Worm (Caenorhabditis elegans) whole organism, dauer: ENCODE results near the gene unc-25.

ENCODE experiments used
- unc-62 ChIP-seq: sonication (generic microtip); optimal IDR thresholded peaks from 2 replicates; lab custom pipeline; 2017; ENCODE audit warnings: missing biosample characterization, missing genetic modification reagents, missing genetic modification characterization

Gene unc-25

DNA sequence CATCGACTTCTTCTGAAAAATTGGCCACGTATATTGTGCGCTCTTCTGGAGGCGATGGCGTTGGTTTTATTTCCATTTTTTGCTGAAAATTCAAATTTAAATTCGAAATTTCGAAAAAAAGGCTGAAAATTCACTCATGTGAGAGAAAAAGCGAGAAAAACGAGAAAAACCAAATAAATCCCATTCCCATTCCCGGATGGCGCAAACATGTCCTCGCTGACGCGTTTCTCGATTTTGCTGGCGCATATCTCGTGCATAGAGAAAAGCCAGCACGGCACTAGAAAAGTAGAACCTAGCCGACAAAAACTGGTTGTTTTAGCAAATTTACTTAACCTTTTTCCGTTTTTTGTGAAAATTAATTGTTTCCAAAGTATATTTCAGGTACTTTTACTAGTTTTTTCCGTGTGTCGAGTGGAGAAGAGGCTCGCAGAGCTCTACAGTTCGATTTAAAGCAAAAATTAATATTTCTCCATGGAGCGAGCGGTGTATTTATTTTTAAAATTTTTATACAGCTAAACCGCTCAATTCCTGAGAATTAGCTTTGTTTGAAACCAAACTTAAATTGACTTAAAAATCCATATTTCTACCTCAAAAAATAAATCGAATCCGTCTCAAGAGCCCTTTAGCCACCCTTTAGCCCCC is 10.5 kb upstream of the unc-25 start, which contains the start of gene rbm-7:
Gene rbm-7 (minus strand): TSS at position 82 of the 642 bp plus-strand sequence.
- no peak for TF ChIP-seq unc-62 (GFP tag; lab: Kevin White, UChicago)

DNA sequence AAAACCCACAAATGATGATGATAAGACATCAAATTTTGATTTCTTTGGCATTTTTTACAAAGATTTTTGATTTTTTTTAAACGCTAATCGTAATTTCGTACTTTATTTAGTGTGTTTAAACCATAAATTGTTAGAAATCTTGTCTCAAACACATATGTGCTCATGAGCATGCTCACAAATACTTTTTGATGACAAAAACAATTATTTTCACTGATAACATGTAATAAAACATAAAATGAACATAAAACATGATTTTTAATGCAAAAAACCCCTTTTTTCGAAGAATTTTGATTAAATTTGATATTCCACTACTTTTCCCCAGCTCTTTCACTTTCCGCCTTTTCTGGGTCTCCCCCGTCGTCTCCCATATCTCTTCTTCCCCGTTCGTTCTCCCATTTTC is 9.7 kb upstream of the unc-25 start:
- TF ChIP-seq unc-62 (GFP tag; lab: Kevin White, UChicago), result no peak

ce11 chrIII:12934417-12934816 is 8.0 kb upstream of the unc-25 start, which contains the start of gene epg-3:
Gene epg-3, plus strand, starts transcription at chrIII:12934717.
- TF ChIP-seq unc-62 (GFP tag; lab: Kevin White, UChicago), result no peak

DNA sequence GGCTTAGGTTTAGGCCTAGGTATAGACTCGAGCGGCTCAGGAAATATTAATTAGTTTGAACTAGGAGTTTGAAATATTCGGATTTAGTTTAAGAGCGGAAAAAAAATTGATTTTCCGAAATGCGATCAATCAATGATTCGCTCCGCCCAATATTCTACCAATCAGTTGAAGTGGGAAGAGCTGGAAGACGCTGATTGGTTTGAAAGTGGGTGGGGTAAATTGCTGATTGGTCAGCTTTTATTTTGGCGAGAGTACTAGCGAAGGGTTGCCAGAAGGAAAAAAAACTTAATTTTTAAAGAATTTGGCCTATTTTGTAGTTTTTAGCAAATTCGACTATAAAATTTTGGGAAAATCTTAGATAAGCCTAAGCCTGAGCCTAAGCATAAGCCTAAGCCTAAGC is 1.6 kb downstream of the unc-25 start:
- TF ChIP-seq unc-62 (GFP tag; lab: Kevin White, UChicago), result no peak

ce11 chrIII:12945072-12945471 is 2.6 kb downstream of the unc-25 start:
- TF ChIP-seq unc-62 (GFP tag; lab: Kevin White, UChicago), result no peak

ce11 chrIII:12951362-12952228 is 9.1 kb downstream of the unc-25 start, which contains the start of gene Y39E4A.1:
Gene Y39E4A.1, plus strand, starts transcription at chrIII:12951412.
- TF ChIP-seq unc-62 (GFP tag; lab: Kevin White, UChicago), result no peak

- no peak for TF ChIP-seq unc-62 (GFP tag; lab: Kevin White, UChicago)
These were observed 10.2 kb downstream of the unc-25 start for ce11 chrIII:12952615-12953014.

DNA sequence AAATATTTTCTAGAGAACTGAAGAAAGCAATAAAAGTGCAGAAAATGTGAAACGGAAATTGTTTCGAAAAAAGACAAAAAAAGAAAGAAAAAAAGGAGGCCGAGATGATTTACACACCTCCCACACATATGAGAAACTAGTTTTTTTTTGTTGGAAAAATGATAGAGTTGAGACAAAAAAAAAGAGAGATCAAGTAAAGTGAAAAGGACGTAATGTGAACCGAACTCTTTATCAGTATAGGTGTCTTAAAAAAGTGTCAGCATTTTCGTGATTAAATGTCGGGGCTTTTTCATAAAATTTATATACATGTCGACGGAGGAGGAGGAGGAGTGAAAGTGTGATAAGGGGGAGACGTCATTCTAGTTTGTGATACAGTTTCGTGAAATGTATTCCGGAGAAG is 16.8 kb downstream of the unc-25 start:
- TF ChIP-seq unc-62 (GFP tag; lab: Kevin White, UChicago), result no peak

ce11 chrIII:12960705-12961104 is 18.3 kb downstream of the unc-25 start:
- TF ChIP-seq unc-62 (GFP tag; lab: Kevin White, UChicago), result no peak

ce11 chrIII:12966895-12967294 is 24.4 kb downstream of the unc-25 start, which contains the start of gene ttm-1:
Gene ttm-1, minus strand, starts transcription at chrIII:12966995.
- TF ChIP-seq unc-62 (GFP tag; lab: Kevin White, UChicago), result no peak

- TF ChIP-seq unc-62 (GFP tag; lab: Kevin White, UChicago), result no peak
These were observed 25.1 kb downstream of the unc-25 start for ce11 chrIII:12967437-12968043.

- TF ChIP-seq unc-62 (GFP tag; lab: Kevin White, UChicago), result no peak
These were observed 25.9 kb downstream of the unc-25 start for ce11 chrIII:12968330-12968729.

DNA sequence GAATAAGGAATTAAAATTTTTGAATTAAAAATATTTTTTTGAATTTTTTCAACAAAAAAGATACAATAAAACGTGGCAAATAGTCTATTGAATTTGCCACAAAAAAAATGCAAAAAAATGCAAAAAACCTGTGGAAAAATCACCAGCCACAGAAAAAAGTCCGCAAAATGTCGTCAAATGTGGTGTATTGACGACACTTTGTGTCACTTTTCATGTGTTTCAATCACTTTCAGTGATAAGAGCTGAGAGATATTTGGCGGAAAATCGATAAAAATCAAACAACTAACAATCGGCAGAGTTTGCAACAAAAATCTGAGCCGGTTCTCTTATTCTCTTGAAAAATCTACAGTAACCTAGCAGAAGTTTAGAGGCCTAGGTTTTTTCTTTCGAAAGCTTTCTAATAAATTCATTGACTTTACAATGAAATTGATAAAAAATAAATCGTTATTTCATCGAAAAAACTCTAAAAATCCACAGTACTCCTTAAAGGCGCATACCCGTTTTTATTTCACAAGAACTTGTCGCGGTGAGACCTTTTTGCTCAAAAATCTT is 29.5 kb downstream of the unc-25 start:
- no peak for TF ChIP-seq unc-62 (GFP tag; lab: Kevin White, UChicago)

DNA sequence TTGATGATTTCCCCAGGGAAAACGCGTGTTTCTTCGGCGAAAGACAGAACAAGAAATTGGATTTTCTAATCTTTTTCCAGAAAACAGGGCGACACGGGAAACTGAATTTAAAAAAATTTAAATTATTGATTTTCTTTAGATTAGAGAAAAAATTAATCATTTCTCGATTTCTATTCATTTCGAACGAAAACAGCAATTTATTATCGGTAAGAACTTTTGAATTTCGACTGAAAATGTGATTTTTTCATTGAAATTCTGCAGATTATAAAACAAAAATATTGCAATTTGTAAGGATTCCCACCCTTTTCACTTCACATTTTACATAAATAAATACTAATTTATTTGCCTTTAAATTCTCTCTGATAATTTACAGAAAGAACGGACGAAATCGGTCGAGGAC is 29.9 kb downstream of the unc-25 start, which contains the start of gene bckd-1A:
Gene bckd-1A (minus strand): TSS at position 101 of the 400 bp plus-strand sequence.
- no peak for TF ChIP-seq unc-62 (GFP tag; lab: Kevin White, UChicago)

DNA sequence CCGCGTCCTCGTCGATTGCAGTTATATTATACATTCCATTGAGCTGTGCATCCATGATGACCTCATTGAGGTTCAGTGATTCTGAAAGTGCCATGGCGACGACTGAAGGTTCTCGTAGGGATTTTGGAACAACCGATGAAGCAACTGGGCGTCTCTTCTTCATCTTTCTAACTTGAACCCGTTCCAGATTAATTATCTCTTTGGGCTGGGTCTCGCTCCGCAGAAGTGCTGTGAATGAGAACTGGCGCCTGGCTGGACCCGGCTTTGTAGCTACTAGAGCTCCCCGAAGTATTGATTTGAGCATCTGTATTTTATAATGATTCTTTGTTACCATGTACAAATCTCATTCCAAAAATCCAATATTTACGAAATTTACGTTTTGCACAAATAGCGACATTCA is 35.1 kb downstream of the unc-25 start, which contains the start of gene ZK1010.2:
Gene ZK1010.2 (minus strand): TSS at position 304 of the 400 bp plus-strand sequence.
- TF ChIP-seq unc-62 (GFP tag; lab: Kevin White, UChicago), result no peak
